Worm (Caenorhabditis elegans) whole organism, L4 larva: ENCODE measurements around the gene F47B8.4.
"Not testable (repeated sequence)": the region's sequence is repeated elsewhere in the genome, so short reads cannot be mapped to it uniquely, and the experiment has no call there.

ENCODE experiments used
- aha-1 ChIP-seq: fragments of 150-350 bp; peaks from one replicate; lab custom pipeline; 2014; ENCODE audit warnings: missing biosample characterization, missing genetic modification characterization
- rbr-2 ChIP-seq: sonication (generic microtip); optimal IDR thresholded peaks from 2 replicates; lab custom pipeline; 2016; ENCODE audit warnings: missing genotype, missing genetic modification characterization, missing compliant biosample characterization
- skn-1 ChIP-seq: fragments of 150-350 bp; optimal IDR thresholded peaks from 2 replicates; lab custom pipeline; 2014; ENCODE audit warnings: missing biosample characterization, missing genetic modification characterization

Gene F47B8.4

DNA sequence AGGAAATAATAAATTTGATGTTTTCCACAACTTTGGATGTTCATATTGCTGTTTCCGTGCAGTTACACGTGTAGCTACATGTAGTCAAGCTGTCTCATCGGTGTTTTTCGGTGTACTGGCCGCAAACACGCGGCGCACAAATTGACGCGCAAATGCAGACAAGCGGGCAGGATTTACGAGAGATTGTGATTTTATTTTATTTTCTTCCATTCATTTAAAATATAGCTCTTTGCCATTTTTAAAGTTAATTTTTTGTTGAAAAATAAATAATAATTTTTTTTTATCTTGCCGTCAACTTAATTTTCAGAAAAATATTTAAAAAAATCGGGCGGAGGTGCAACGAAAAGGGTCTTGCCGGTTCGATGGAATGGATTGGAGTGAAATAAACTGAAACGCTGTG, 50.2 kb downstream of the F47B8.4 start, which contains the start of gene F40G12.7:
Gene F40G12.7 (plus strand): TSS at position 301 of the 400 bp plus-strand sequence.
- not testable (repeated sequence) for TF ChIP-seq rbr-2; skn-1 (tag; lab: Kevin White, UChicago); aha-1 (tag; lab: Kevin White, UChicago)
